Worm (Caenorhabditis elegans) whole organism, L2 larva: ENCODE measurements around the gene Y43F8B.14.

Experiments
- Y55F3AM.14 ChIP-seq: fragments of 200-800 bp; sonication (Bioruptor generic); optimal IDR thresholded peaks from 2 replicates; lab custom pipeline; 2018; ENCODE audit warnings: mild to moderate bottlenecking, missing genetic modification characterization, missing compliant biosample characterization
- ZK546.5 ChIP-seq: sonication (generic microtip); optimal IDR thresholded peaks from 2 replicates; lab custom pipeline; 2017; ENCODE audit warnings: missing biosample characterization, missing genetic modification characterization
- ama-1 ChIP-seq: fragments of 150-350 bp; optimal IDR thresholded peaks from 2 replicates; lab custom pipeline; 2018; ENCODE audit warnings: inconsistent platforms
- blmp-1 ChIP-seq: sonication (generic microtip); optimal IDR thresholded peaks from 2 replicates; lab custom pipeline; 2017; ENCODE audit warnings: missing genetic modification characterization, mild to moderate bottlenecking, missing compliant biosample characterization, antibody characterized with exemption, moderate library complexity; ENCODE audit not compliant: insufficient read depth
- ceh-16 ChIP-seq: fragments of 150-350 bp; optimal IDR thresholded peaks from 2 replicates; lab custom pipeline; 2014; ENCODE audit warnings: missing biosample characterization, missing genetic modification characterization
- ceh-82 ChIP-seq: fragments of 150-350 bp; optimal IDR thresholded peaks from 2 replicates; lab custom pipeline; 2014; ENCODE audit warnings: missing biosample characterization, missing genetic modification characterization
- crh-2 ChIP-seq: sonication (generic microtip); optimal IDR thresholded peaks from 2 replicates; lab custom pipeline; 2017; ENCODE audit warnings: missing biosample characterization, missing genetic modification characterization
- dmd-4 ChIP-seq: sonication (generic microtip); optimal IDR thresholded peaks from 2 replicates; lab custom pipeline; 2017; ENCODE audit warnings: missing biosample characterization, missing genetic modification characterization
- elt-1 ChIP-seq: fragments of 150-350 bp; optimal IDR thresholded peaks from 2 replicates; lab custom pipeline; 2014; ENCODE audit warnings: missing biosample characterization, missing genetic modification characterization
- elt-3 ChIP-seq: sonication (generic microtip); optimal IDR thresholded peaks from 2 replicates; lab custom pipeline; 2017; ENCODE audit warnings: missing biosample characterization, missing genetic modification characterization
- fos-1 ChIP-seq: fragments of 150-350 bp; optimal IDR thresholded peaks from 2 replicates; lab custom pipeline; 2014; ENCODE audit warnings: missing biosample characterization, missing genetic modification characterization
- gmeb-1 ChIP-seq: fragments of 150-350 bp; optimal IDR thresholded peaks from 2 replicates; lab custom pipeline; 2014; ENCODE audit warnings: missing biosample characterization, missing genetic modification characterization
- lin-11 ChIP-seq: fragments of 150-350 bp; sonication (generic microtip); optimal IDR thresholded peaks from 2 replicates; lab custom pipeline; 2014; ENCODE audit warnings: missing biosample characterization, missing genetic modification characterization, inconsistent platforms, mixed read lengths
- lin-13 ChIP-seq: fragments of 150-350 bp; optimal IDR thresholded peaks from 2 replicates; lab custom pipeline; 2014; ENCODE audit warnings: missing biosample characterization, missing genetic modification reagents, missing genetic modification characterization
- lin-39 ChIP-seq: fragments of 150-350 bp; optimal IDR thresholded peaks from 2 replicates; lab custom pipeline; 2014; ENCODE audit warnings: missing biosample characterization, missing genetic modification reagents, missing genetic modification characterization
- lsy-2 ChIP-seq, 2 experiments: fragments of 150-350 bp in 1 of 2; sonication (generic microtip) in 1 of 2; optimal IDR thresholded peaks; 2 replicates each; lab custom pipeline; 2014 to 2017; ENCODE audit warnings: missing biosample characterization in 2 of 2, missing genetic modification characterization in 2 of 2
- mbf-1 ChIP-seq: sonication (generic microtip); optimal IDR thresholded peaks from 2 replicates; lab custom pipeline; 2017; ENCODE audit warnings: missing biosample characterization, missing genetic modification characterization
- mdl-1 ChIP-seq, 2 experiments: fragments of 150-350 bp in 1 of 2; sonication (generic microtip) in 1 of 2; optimal IDR thresholded peaks; 2 replicates each; lab custom pipeline; 2017; ENCODE audit warnings: missing biosample characterization in 2 of 2, missing genetic modification characterization in 2 of 2
- nhr-10 ChIP-seq: sonication (generic microtip); optimal IDR thresholded peaks from 2 replicates; lab custom pipeline; 2017; ENCODE audit warnings: missing biosample characterization, missing genetic modification characterization
- nhr-11 ChIP-seq: fragments of 150-350 bp; optimal IDR thresholded peaks from 2 replicates; lab custom pipeline; 2014; ENCODE audit warnings: missing biosample characterization, missing genetic modification characterization
- nhr-12 ChIP-seq: fragments of 150-350 bp; optimal IDR thresholded peaks from 2 replicates; lab custom pipeline; 2014; ENCODE audit warnings: missing biosample characterization, missing genetic modification characterization
- nhr-21 ChIP-seq: fragments of 150-350 bp; optimal IDR thresholded peaks from 2 replicates; lab custom pipeline; 2014; ENCODE audit warnings: missing biosample characterization, missing genetic modification characterization
- nhr-23 ChIP-seq: fragments of 150-350 bp; optimal IDR thresholded peaks from 2 replicates; lab custom pipeline; 2014; ENCODE audit warnings: missing biosample characterization, missing genetic modification reagents, missing genetic modification characterization
- nhr-237 ChIP-seq: fragments of 150-350 bp; optimal IDR thresholded peaks from 2 replicates; lab custom pipeline; 2014; ENCODE audit warnings: missing biosample characterization, missing genetic modification characterization
- nhr-25 ChIP-seq: fragments of 150-350 bp; sonication (generic microtip); optimal IDR thresholded peaks from 3 replicates; lab custom pipeline; 2014; ENCODE audit warnings: missing biosample characterization, missing genetic modification characterization
- nhr-6 ChIP-seq: fragments of 150-350 bp; optimal IDR thresholded peaks from 2 replicates; lab custom pipeline; 2014; ENCODE audit warnings: missing biosample characterization, missing genetic modification characterization
- peb-1 ChIP-seq: fragments of 150-350 bp; optimal IDR thresholded peaks from 2 replicates; lab custom pipeline; 2014; ENCODE audit warnings: missing biosample characterization, missing genetic modification characterization
- sem-4 ChIP-seq: fragments of 150-350 bp; optimal IDR thresholded peaks from 2 replicates; lab custom pipeline; 2014; ENCODE audit warnings: missing biosample characterization, missing genetic modification reagents, missing genetic modification characterization
- skn-1 ChIP-seq: sonication (generic microtip); optimal IDR thresholded peaks from 2 replicates; lab custom pipeline; 2017; ENCODE audit warnings: missing biosample characterization, missing genetic modification characterization
- sma-9 ChIP-seq, 2 experiments: fragments of 150-350 bp in 1 of 2; sonication (generic microtip) in 1 of 2; optimal IDR thresholded peaks; 2 replicates each; lab custom pipeline; 2014 to 2016; ENCODE audit warnings: missing genetic modification characterization in 2 of 2, mild to moderate bottlenecking in 1 of 2, missing biosample characterization in 1 of 2, missing compliant biosample characterization in 1 of 2, missing genetic modification reagents in 1 of 2, moderate library complexity in 1 of 2
- snpc-4 ChIP-seq: fragments of 150-350 bp; optimal IDR thresholded peaks from 2 replicates; lab custom pipeline; 2014; ENCODE audit warnings: missing biosample characterization, missing genetic modification characterization
- unc-39 ChIP-seq: fragments of 150-350 bp; optimal IDR thresholded peaks from 2 replicates; lab custom pipeline; 2014; ENCODE audit warnings: missing biosample characterization, missing genetic modification characterization
- unc-55 ChIP-seq: fragments of 150-350 bp; sonication (generic microtip); optimal IDR thresholded peaks from 3 replicates; lab custom pipeline; 2014; ENCODE audit warnings: missing biosample characterization, missing genetic modification reagents, missing genetic modification characterization
- unc-62 ChIP-seq: fragments of 150-350 bp; optimal IDR thresholded peaks from 2 replicates; lab custom pipeline; 2014; ENCODE audit warnings: missing biosample characterization, missing genetic modification reagents, missing genetic modification characterization
- zag-1 ChIP-seq: fragments of 150-350 bp; optimal IDR thresholded peaks from 2 replicates; lab custom pipeline; 2014; ENCODE audit warnings: missing biosample characterization, missing genetic modification characterization
- ztf-1 ChIP-seq: fragments of 200-800 bp; sonication (Bioruptor generic); conservative IDR thresholded peaks from 2 replicates; pipeline ENCODE4 v1.3.6; 2022; ENCODE audit warnings: missing genetic modification characterization, missing compliant biosample characterization

Gene Y43F8B.14

ce11 chrV:19495145-19495544 is 39.4 kb upstream of the Y43F8B.14 start:
- TF ChIP-seq nhr-23 (tag; lab: Kevin White, UChicago) = no peak
- TF ChIP-seq nhr-25 (tag; lab: Kevin White, UChicago) = no peak
- TF ChIP-seq ceh-82 (tag; lab: Kevin White, UChicago) = no peak
- no peak for TF ChIP-seq Y55F3AM.14 (GFP tag; lab: Kevin White, UChicago)

ce11 chrV:19491302-19491701 is 35.5 kb upstream of the Y43F8B.14 start, which contains the start of gene Y43F8B.29:
Gene Y43F8B.29 (plus strand): TSS chrV:19491602.
- TF ChIP-seq elt-1 (no peak), dmd-4 (tag; lab: Kevin White, UChicago) (no peak), sma-9 (GFP tag; optimal IDR thresholded peaks at IDR 0.05; lab: Kevin White, UChicago) (no peak), sma-9 (tag; optimal IDR thresholded peaks at IDR 0.05; lab: Kevin White, UChicago) (no peak), nhr-21 (tag; lab: Kevin White, UChicago) (no peak), peb-1 (tag; lab: Kevin White, UChicago) (no peak), crh-2 (no peak), unc-39 (tag; lab: Kevin White, UChicago) (no peak), elt-3 (tag; lab: Kevin White, UChicago) (no peak), ama-1 (lab: Kevin White, UChicago) (no peak), skn-1 (tag; lab: Kevin White, UChicago) (no peak), nhr-10 (no peak), ZK546.5 (no peak), sem-4 (tag; lab: Kevin White, UChicago) (no peak), gmeb-1 (tag; lab: Kevin White, UChicago) (no peak), lin-39 (no peak), nhr-237 (tag; lab: Kevin White, UChicago) (no peak), zag-1 (tag; lab: Kevin White, UChicago) (no peak), nhr-11 (no peak), lsy-2 (tag; optimal IDR thresholded peaks at IDR 0.05; lab: Kevin White, UChicago) (no peak)

- no peak for TF ChIP-seq ztf-1 (GFP tag; lab: Robert Waterston, UW)
- no peak for TF ChIP-seq nhr-25 (tag; lab: Kevin White, UChicago)
- no peak for TF ChIP-seq nhr-12 (tag; lab: Kevin White, UChicago)
- no peak for TF ChIP-seq nhr-6 (tag; lab: Kevin White, UChicago)
- TF ChIP-seq fos-1 (tag; lab: Kevin White, UChicago) = no peak
- TF ChIP-seq mbf-1 (tag; lab: Kevin White, UChicago) = no peak
- no peak for TF ChIP-seq nhr-237 (tag; lab: Kevin White, UChicago)
- no peak for TF ChIP-seq crh-2
- TF ChIP-seq dmd-4 (tag; lab: Kevin White, UChicago) = no peak
- TF ChIP-seq sem-4 (tag; lab: Kevin White, UChicago) = no peak
- TF ChIP-seq lin-39 = no peak
- TF ChIP-seq ZK546.5 = no peak
- no peak for TF ChIP-seq elt-1
- no peak for TF ChIP-seq nhr-11
- TF ChIP-seq unc-55 = no peak
- no peak for TF ChIP-seq snpc-4 (tag; lab: Kevin White, UChicago)
- TF ChIP-seq mdl-1 (tag; optimal IDR thresholded peaks at IDR 0.05; lab: Kevin White, UChicago) = no peak
- TF ChIP-seq, all 48 proteins: peak for 0
Observed at ce11 chrV:19490461-19490860, 34.7 kb upstream of the Y43F8B.14 start, which contains the start of gene Y43F8B.7. Gene Y43F8B.7 (plus strand): TSS chrV:19490761.

DNA sequence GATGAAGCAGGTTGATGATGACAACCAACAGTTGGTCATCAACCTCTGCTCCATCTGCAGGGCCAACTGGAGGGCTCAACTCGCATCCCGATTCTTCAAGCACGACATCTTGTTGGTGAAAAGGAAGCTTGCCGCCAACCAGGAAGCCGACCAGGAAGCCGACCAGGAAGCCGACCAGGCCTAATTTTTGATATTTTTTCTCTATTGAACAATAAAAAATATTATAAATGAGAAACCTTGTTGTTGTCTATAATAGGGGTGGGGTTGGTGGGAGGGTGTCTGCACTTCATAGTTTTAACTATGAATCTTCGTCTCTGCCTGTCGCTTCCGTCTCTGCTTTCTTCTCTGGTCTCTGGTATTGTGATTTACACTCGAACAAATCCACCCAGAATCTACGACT is 29.9 kb upstream of the Y43F8B.14 start, which contains the start of gene Y43F8B.18:
Gene Y43F8B.18 (plus strand): TSS at position 301 of the 400 bp plus-strand sequence.
- TF ChIP-seq unc-39 (tag; lab: Kevin White, UChicago) = no peak
- no peak for TF ChIP-seq unc-62 (GFP tag; lab: Kevin White, UChicago)
- no peak for TF ChIP-seq ama-1 (lab: Kevin White, UChicago)
- TF ChIP-seq Y55F3AM.14 (GFP tag; lab: Kevin White, UChicago) = no peak
- TF ChIP-seq nhr-11 = no peak
- TF ChIP-seq elt-3 (tag; lab: Kevin White, UChicago) = no peak
- no peak for TF ChIP-seq ceh-82 (tag; lab: Kevin White, UChicago)
- no peak for TF ChIP-seq lin-11 (tag; lab: Kevin White, UChicago)
- no peak for TF ChIP-seq mdl-1 (tag; optimal IDR thresholded peaks at IDR 0.05; lab: Kevin White, UChicago)
- TF ChIP-seq, all 48 proteins: peak for 0

DNA sequence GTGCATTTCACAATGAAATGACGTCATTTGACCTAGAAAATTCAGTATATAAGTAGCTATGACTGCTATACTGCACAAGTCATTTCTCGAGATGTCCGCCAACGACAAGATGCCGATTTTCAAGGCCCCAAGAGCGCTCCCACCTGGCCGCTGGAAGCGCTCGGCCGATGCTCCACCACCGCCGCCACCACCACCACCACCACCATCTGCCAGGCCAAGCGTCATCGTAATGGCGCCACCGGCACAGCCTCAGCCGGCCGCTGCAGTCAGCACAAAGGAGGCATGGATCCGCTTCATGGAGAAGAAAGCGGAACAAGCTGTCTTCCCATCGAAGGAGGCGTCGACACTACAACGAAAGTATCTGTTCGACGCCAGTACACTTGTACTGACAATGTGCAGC is 29.5 kb upstream of the Y43F8B.14 start, which contains the start of gene Y43F8B.28:
Gene Y43F8B.28 (plus strand): TSS at position 59 of the 400 bp plus-strand sequence.
- TF ChIP-seq lin-13 (GFP tag; lab: Kevin White, UChicago) (no peak), snpc-4 (tag; lab: Kevin White, UChicago) (no peak), mdl-1 (tag; optimal IDR thresholded peaks at IDR 0.05; lab: Kevin White, UChicago) (no peak), unc-39 (tag; lab: Kevin White, UChicago) (no peak), nhr-23 (tag; lab: Kevin White, UChicago) (no peak), ztf-1 (GFP tag; lab: Robert Waterston, UW) (no peak), zag-1 (tag; lab: Kevin White, UChicago) (no peak), Y55F3AM.14 (GFP tag; lab: Kevin White, UChicago) (no peak), nhr-11 (no peak), ceh-16 (tag; lab: Kevin White, UChicago) (no peak), ZK546.5 (no peak), nhr-10 (no peak), nhr-25 (tag; lab: Kevin White, UChicago) (no peak), blmp-1 (tag; lab: Kevin White, UChicago) (no peak), lin-11 (tag; lab: Kevin White, UChicago) (no peak)
